Worm (Caenorhabditis elegans): ENCODE measurements around the gene Y81B9A.2.

Gene Y81B9A.2

ce11 chrX:9183836-9184235 is at the start of gene Y81B9A.2:
Y81B9A.2 (plus strand) TSS chrX:9184136.
- TF ChIP-seq fkh-2 (tag; optimal IDR thresholded peaks at IDR 0.05) (no peak), nhr-28 (tag; optimal IDR thresholded peaks at IDR 0.05) (no peak), ceh-9 (tag; optimal IDR thresholded peaks at IDR 0.05) (no peak), tbx-2 (tag; optimal IDR thresholded peaks at IDR 0.05) (no peak), elt-1 (tag; optimal IDR thresholded peaks at IDR 0.05) (no peak), zag-1 (tag; optimal IDR thresholded peaks at IDR 0.05) (no peak), ztf-11 (tag; optimal IDR thresholded peaks at IDR 0.05) (no peak)

ce11 chrX:9137402-9137801 is 46.5 kb upstream of the Y81B9A.2 start, which contains the start of gene B0563.6:
B0563.6 (plus strand) TSS chrX:9137702.
- TF ChIP-seq nhr-77 (tag; optimal IDR thresholded peaks at IDR 0.05) (no peak), jun-1 (tag; optimal IDR thresholded peaks at IDR 0.05) (no peak), egl-5 (tag; optimal IDR thresholded peaks at IDR 0.05) (no peak), nfya-1 (tag; optimal IDR thresholded peaks at IDR 0.05; ENCODE audit: insufficient read depth) (no peak), ama-1 (optimal IDR thresholded peaks at IDR 0.05) (no peak), ceh-16 (tag; optimal IDR thresholded peaks at IDR 0.05) (no peak), tbx-2 (tag; optimal IDR thresholded peaks at IDR 0.05) (no peak), nhr-237 (tag; optimal IDR thresholded peaks at IDR 0.05) (no peak), pha-4 (tag; optimal IDR thresholded peaks at IDR 0.05) (no peak), sea-2 (GFP tag; optimal IDR thresholded peaks at IDR 0.05) (no peak), nhr-25 (tag; optimal IDR thresholded peaks at IDR 0.05) (no peak), fkh-10 (GFP tag; optimal IDR thresholded peaks at IDR 0.05) (no peak), ZK546.5 (tag; optimal IDR thresholded peaks at IDR 0.05) (no peak), ztf-11 (tag; optimal IDR thresholded peaks at IDR 0.05) (no peak), lin-15B (tag; optimal IDR thresholded peaks at IDR 0.05) (no peak), egl-27 (tag; optimal IDR thresholded peaks at IDR 0.05) (no peak), nhr-76 (tag; optimal IDR thresholded peaks at IDR 0.05) (no peak), nhr-12 (tag; optimal IDR thresholded peaks at IDR 0.05) (no peak)

- TF ChIP-seq hmg-11 (tag; optimal IDR thresholded peaks at IDR 0.05) (no peak), skn-1 (tag; optimal IDR thresholded peaks at IDR 0.05) (no peak), nhr-25 (tag; optimal IDR thresholded peaks at IDR 0.05) (no peak), pha-4 (tag; optimal IDR thresholded peaks at IDR 0.05) (no peak), nhr-67 (tag; optimal IDR thresholded peaks at IDR 0.05) (no peak), ztf-4 (tag; optimal IDR thresholded peaks at IDR 0.05) (no peak), nhr-12 (tag; optimal IDR thresholded peaks at IDR 0.05) (no peak), mdl-1 (tag; optimal IDR thresholded peaks at IDR 0.05) (no peak), lsy-12 (tag; optimal IDR thresholded peaks at IDR 0.05) (no peak), nhr-237 (tag; optimal IDR thresholded peaks at IDR 0.05) (no peak), ceh-82 (tag; optimal IDR thresholded peaks at IDR 0.05) (no peak), snpc-4 (tag; optimal IDR thresholded peaks at IDR 0.05) (no peak), elt-3 (tag; optimal IDR thresholded peaks at IDR 0.05) (no peak), fos-1 (tag; optimal IDR thresholded peaks at IDR 0.05) (no peak)
Measured at ce11 chrX:9145848-9146247, 38.1 kb upstream of the Y81B9A.2 start, which contains the start of gene B0563.5. B0563.5 (plus strand) TSS chrX:9146148.

ce11 chrX:9146953-9147352 is 37.0 kb upstream of the Y81B9A.2 start:
- TF ChIP-seq elt-1 (tag; optimal IDR thresholded peaks at IDR 0.05): no peak
- no peak for TF ChIP-seq mml-1 (tag; optimal IDR thresholded peaks at IDR 0.05)
- TF ChIP-seq skn-1 (tag; optimal IDR thresholded peaks at IDR 0.05): no peak
- no peak for TF ChIP-seq ceh-16 (tag; optimal IDR thresholded peaks at IDR 0.05)
- no peak for TF ChIP-seq ceh-28 (tag; optimal IDR thresholded peaks at IDR 0.05)
- no peak for TF ChIP-seq nhr-237 (tag; optimal IDR thresholded peaks at IDR 0.05)
- no peak for TF ChIP-seq nfya-1 (tag; optimal IDR thresholded peaks at IDR 0.05; ENCODE audit: insufficient read depth)
- TF ChIP-seq ztf-4 (tag; optimal IDR thresholded peaks at IDR 0.05): no peak
- no peak for TF ChIP-seq egl-5 (tag; optimal IDR thresholded peaks at IDR 0.05)
- TF ChIP-seq nhr-23 (tag; optimal IDR thresholded peaks at IDR 0.05): peak; percentile 64
- no peak for TF ChIP-seq nhr-77 (tag; optimal IDR thresholded peaks at IDR 0.05)
- TF ChIP-seq fkh-10 (GFP tag; optimal IDR thresholded peaks at IDR 0.05): no peak
- TF ChIP-seq pqm-1 (tag; optimal IDR thresholded peaks at IDR 0.05): no peak
- TF ChIP-seq egl-27 (tag; optimal IDR thresholded peaks at IDR 0.05): no peak
- peak in 2 of 3 experiments; percentile 35 to 78 for TF ChIP-seq elt-3 (tag; optimal IDR thresholded peaks at IDR 0.05)
- no peak for TF ChIP-seq nhr-28 (tag; optimal IDR thresholded peaks at IDR 0.05)
- no peak for TF ChIP-seq R02D3.7 (tag; optimal IDR thresholded peaks at IDR 0.05)
- TF ChIP-seq nhr-12 (tag; optimal IDR thresholded peaks at IDR 0.05): no peak
- TF ChIP-seq nhr-67 (tag; optimal IDR thresholded peaks at IDR 0.05): no peak
- TF ChIP-seq jun-1 (tag; optimal IDR thresholded peaks at IDR 0.05): peak; percentile 27
- TF ChIP-seq ZK546.5 (tag; optimal IDR thresholded peaks at IDR 0.05): no peak
- no peak for TF ChIP-seq fkh-2 (tag; optimal IDR thresholded peaks at IDR 0.05)
- peak; percentile 8 for TF ChIP-seq nhr-25 (tag; optimal IDR thresholded peaks at IDR 0.05)
- TF ChIP-seq lin-15B (tag; optimal IDR thresholded peaks at IDR 0.05): no peak
- TF ChIP-seq daf-12 (tag; optimal IDR thresholded peaks at IDR 0.05): no peak
- TF ChIP-seq unc-39 (tag; optimal IDR thresholded peaks at IDR 0.05): no peak
- TF ChIP-seq fos-1 (tag; optimal IDR thresholded peaks at IDR 0.05): no peak
- no peak for TF ChIP-seq sea-2 (GFP tag; optimal IDR thresholded peaks at IDR 0.05)
- TF ChIP-seq ceh-9 (tag; optimal IDR thresholded peaks at IDR 0.05): no peak
- peak; percentile 44 for TF ChIP-seq unc-62 (GFP tag; optimal IDR thresholded peaks at IDR 0.05)
- no peak for TF ChIP-seq zag-1 (tag; optimal IDR thresholded peaks at IDR 0.05)
- no peak for TF ChIP-seq mdl-1 (tag; optimal IDR thresholded peaks at IDR 0.05)
- no peak for TF ChIP-seq nhr-76 (tag; optimal IDR thresholded peaks at IDR 0.05)
- TF ChIP-seq hmg-11 (tag; optimal IDR thresholded peaks at IDR 0.05): no peak
- TF ChIP-seq lsy-12 (tag; optimal IDR thresholded peaks at IDR 0.05): no peak
- TF ChIP-seq snpc-4 (tag; optimal IDR thresholded peaks at IDR 0.05): no peak
- TF ChIP-seq lin-39 (tag; optimal IDR thresholded peaks at IDR 0.05): no peak
- no peak for TF ChIP-seq nhr-11 (tag; optimal IDR thresholded peaks at IDR 0.05)
- TF ChIP-seq ztf-11 (tag; optimal IDR thresholded peaks at IDR 0.05): no peak

All from whole organism, L3 larva.